Worm (Caenorhabditis elegans) whole organism, late embryonic: ENCODE data around the gene emb-30.
A peak's percentile ranks its signal among the peaks of the same experiment; 100 is the strongest.

Experiments
- C08G9.2 ChIP-seq: sonication (generic microtip); optimal IDR thresholded peaks from 2 replicates; lab custom pipeline; 2016; ENCODE audit warnings: mild to moderate bottlenecking, missing genetic modification characterization, moderate library complexity, missing compliant biosample characterization
- C38D4.7 ChIP-seq: fragments of 200-800 bp; sonication (Bioruptor generic); optimal IDR thresholded peaks from 2 replicates; lab custom pipeline; 2018; ENCODE audit warnings: mild to moderate bottlenecking, missing genetic modification characterization, moderate library complexity, missing compliant biosample characterization
- K02D7.2 ChIP-seq: sonication (generic microtip); optimal IDR thresholded peaks from 2 replicates; lab custom pipeline; 2017; ENCODE audit warnings: mild to moderate bottlenecking, missing genetic modification characterization, missing compliant biosample characterization
- K09A11.1 ChIP-seq: sonication (generic microtip); optimal IDR thresholded peaks from 2 replicates; lab custom pipeline; 2017; ENCODE audit warnings: antibody characterized with exemption, mild to moderate bottlenecking, missing genetic modification characterization, missing compliant biosample characterization; ENCODE audit not compliant: insufficient read depth
- ahr-1 ChIP-seq: sonication (generic microtip); optimal IDR thresholded peaks from 2 replicates; lab custom pipeline; 2016; ENCODE audit warnings: missing genetic modification characterization, missing compliant biosample characterization
- ama-1 ChIP-seq: fragments of 150-350 bp; optimal IDR thresholded peaks from 2 replicates; lab custom pipeline; 2014
- ceh-18 ChIP-seq: sonication (generic microtip); optimal IDR thresholded peaks from 2 replicates; lab custom pipeline; 2016; ENCODE audit warnings: missing genetic modification characterization, missing compliant biosample characterization
- ceh-19 ChIP-seq: fragments of 200-800 bp; sonication (Bioruptor generic); optimal IDR thresholded peaks from 2 replicates; lab custom pipeline; 2018; ENCODE audit warnings: mild to moderate bottlenecking, missing genetic modification characterization, missing compliant biosample characterization
- ceh-31 ChIP-seq: sonication (generic microtip); optimal IDR thresholded peaks from 2 replicates; lab custom pipeline; 2016; ENCODE audit warnings: missing genetic modification characterization, missing compliant biosample characterization
- ceh-45 ChIP-seq: fragments of 200-800 bp; sonication (Bioruptor generic); IDR thresholded peaks from 2 replicates; pipeline ENCODE4 v1.3.6; 2022; ENCODE audit warnings: missing genetic modification reagents, missing genetic modification characterization, missing compliant biosample characterization
- ceh-48 ChIP-seq: sonication (generic microtip); optimal IDR thresholded peaks from 2 replicates; lab custom pipeline; 2016; ENCODE audit warnings: missing genetic modification characterization, inconsistent platforms, missing compliant biosample characterization
- ceh-9 ChIP-seq: sonication (generic microtip); optimal IDR thresholded peaks from 2 replicates; lab custom pipeline; 2016; ENCODE audit warnings: mild to moderate bottlenecking, missing genetic modification characterization, inconsistent platforms, missing compliant biosample characterization
- dmd-4 ChIP-seq: sonication (generic microtip); optimal IDR thresholded peaks from 2 replicates; lab custom pipeline; 2016; ENCODE audit warnings: borderline replicate concordance, missing genetic modification characterization, missing compliant biosample characterization
- dve-1 ChIP-seq: sonication (generic microtip); optimal IDR thresholded peaks from 2 replicates; lab custom pipeline; 2017; ENCODE audit warnings: antibody characterized with exemption, mild to moderate bottlenecking, missing genetic modification characterization, missing compliant biosample characterization
- elt-2 ChIP-seq: sonication (generic microtip); optimal IDR thresholded peaks from 2 replicates; lab custom pipeline; 2016; ENCODE audit warnings: missing genetic modification reagents, missing genetic modification characterization, missing compliant biosample characterization
- ets-4 ChIP-seq: sonication (generic microtip); optimal IDR thresholded peaks from 2 replicates; lab custom pipeline; 2016; ENCODE audit warnings: missing genetic modification characterization, missing compliant biosample characterization
- fkh-10 ChIP-seq: fragments of 150-350 bp; optimal IDR thresholded peaks from 2 replicates; lab custom pipeline; 2014; ENCODE audit warnings: missing biosample characterization, missing genetic modification reagents, missing genetic modification characterization
- hlh-13 ChIP-seq: fragments of 200-800 bp; sonication (Bioruptor generic); optimal IDR thresholded peaks from 2 replicates; lab custom pipeline; 2018; ENCODE audit warnings: mild to moderate bottlenecking, missing genetic modification characterization, missing compliant biosample characterization
- hlh-15 ChIP-seq: sonication (generic microtip); optimal IDR thresholded peaks from 2 replicates; lab custom pipeline; 2016; ENCODE audit warnings: missing genetic modification characterization, missing compliant biosample characterization
- hlh-30 ChIP-seq: sonication (generic microtip); optimal IDR thresholded peaks from 2 replicates; lab custom pipeline; 2017; ENCODE audit warnings: antibody characterized with exemption, missing genetic modification characterization, missing compliant biosample characterization; ENCODE audit not compliant: insufficient read depth
- hlh-6 ChIP-seq: sonication (generic microtip); optimal IDR thresholded peaks from 2 replicates; lab custom pipeline; 2016; ENCODE audit warnings: missing genotype, missing genetic modification characterization, missing compliant biosample characterization
- hlh-8 ChIP-seq: sonication (generic microtip); optimal IDR thresholded peaks from 2 replicates; lab custom pipeline; 2016; ENCODE audit warnings: missing genotype, missing genetic modification characterization, missing compliant biosample characterization
- lim-6 ChIP-seq: sonication (generic microtip); optimal IDR thresholded peaks from 2 replicates; lab custom pipeline; 2016; ENCODE audit warnings: missing genetic modification characterization, missing compliant biosample characterization
- lin-11 ChIP-seq: fragments of 200-800 bp; sonication (Bioruptor generic); optimal IDR thresholded peaks from 2 replicates; lab custom pipeline; 2018; ENCODE audit warnings: mild to moderate bottlenecking, missing genetic modification characterization, missing compliant biosample characterization
- mec-3 ChIP-seq: sonication (generic microtip); optimal IDR thresholded peaks from 2 replicates; lab custom pipeline; 2016; ENCODE audit warnings: borderline replicate concordance, missing genetic modification characterization, missing compliant biosample characterization
- nfya-1 ChIP-seq: sonication (generic microtip); optimal IDR thresholded peaks from 2 replicates; lab custom pipeline; 2017; ENCODE audit warnings: missing genetic modification characterization, mild to moderate bottlenecking, missing compliant biosample characterization, antibody characterized with exemption, moderate library complexity
- npax-4 ChIP-seq: sonication (generic microtip); optimal IDR thresholded peaks from 2 replicates; lab custom pipeline; 2016; ENCODE audit warnings: missing genetic modification characterization, missing compliant biosample characterization
- pag-3 ChIP-seq: sonication (generic microtip); optimal IDR thresholded peaks from 2 replicates; lab custom pipeline; 2016; ENCODE audit warnings: missing compliant biosample characterization, missing genetic modification characterization, borderline replicate concordance
- pqm-1 ChIP-seq: sonication (generic microtip); optimal IDR thresholded peaks from 2 replicates; lab custom pipeline; 2016; ENCODE audit warnings: missing genetic modification characterization, missing compliant biosample characterization
- pros-1 ChIP-seq: fragments of 150-350 bp; optimal IDR thresholded peaks from 2 replicates; lab custom pipeline; 2014; ENCODE audit warnings: missing biosample characterization, missing genetic modification reagents, missing genetic modification characterization
- sdc-2 ChIP-seq: sonication (generic microtip); optimal IDR thresholded peaks from 2 replicates; lab custom pipeline; 2016; ENCODE audit warnings: missing genotype, missing genetic modification characterization, missing compliant biosample characterization
- sox-2 ChIP-seq: fragments of 200-800 bp; sonication (Bioruptor generic); IDR thresholded peaks from 2 replicates; pipeline ENCODE4 v1.3.6; 2022; ENCODE audit warnings: missing genetic modification reagents, missing genetic modification characterization, missing compliant biosample characterization
- sox-4 ChIP-seq: sonication (generic microtip); optimal IDR thresholded peaks from 2 replicates; lab custom pipeline; 2017; ENCODE audit warnings: mild to moderate bottlenecking, missing genetic modification characterization, inconsistent platforms, missing compliant biosample characterization
- tbx-2 ChIP-seq: sonication (generic microtip); optimal IDR thresholded peaks from 2 replicates; lab custom pipeline; 2016; ENCODE audit warnings: missing genetic modification characterization, missing compliant biosample characterization
- tbx-7 ChIP-seq: sonication (generic microtip); optimal IDR thresholded peaks from 2 replicates; lab custom pipeline; 2016; ENCODE audit warnings: missing genotype, missing genetic modification characterization, missing compliant biosample characterization
- ttx-3 ChIP-seq: sonication (generic microtip); optimal IDR thresholded peaks from 2 replicates; lab custom pipeline; 2016; ENCODE audit warnings: missing genetic modification reagents, missing genetic modification characterization, missing compliant biosample characterization
- unc-42 ChIP-seq: sonication (generic microtip); optimal IDR thresholded peaks from 2 replicates; lab custom pipeline; 2016; ENCODE audit warnings: missing genotype, missing genetic modification characterization, missing compliant biosample characterization
- ztf-16 ChIP-seq: sonication (generic microtip); optimal IDR thresholded peaks from 2 replicates; lab custom pipeline; 2017; ENCODE audit warnings: missing genetic modification characterization, missing compliant biosample characterization

emb-30 gene

DNA sequence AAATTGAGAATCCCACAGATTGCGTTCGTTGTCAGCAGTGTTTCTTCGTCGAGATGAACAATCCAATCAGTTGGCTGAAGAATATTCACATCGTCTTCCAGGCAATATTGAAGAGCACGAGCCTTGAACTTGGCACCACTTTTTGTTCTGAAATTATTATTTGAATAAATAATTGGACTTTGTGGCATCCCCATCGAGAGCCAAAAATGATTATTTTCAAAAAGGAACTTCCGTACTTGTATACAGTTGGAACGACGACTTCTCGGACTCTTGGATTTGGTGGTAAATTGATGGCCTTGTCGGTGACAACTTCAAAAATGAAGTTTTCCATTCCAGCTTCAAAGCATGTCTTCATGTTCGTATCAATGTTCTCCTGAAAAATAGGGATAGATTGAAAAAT lies 30.7 kb upstream of the emb-30 start:
- no peak for TF ChIP-seq hlh-15 (tag; lab: Kevin White, UChicago)
- TF ChIP-seq sox-2, result no peak
- TF ChIP-seq ceh-18 (tag; lab: Kevin White, UChicago), result no peak
- no peak for TF ChIP-seq ceh-31 (tag; lab: Kevin White, UChicago)
- no peak for TF ChIP-seq ceh-9 (tag; lab: Kevin White, UChicago)
- TF ChIP-seq ceh-48 (tag; lab: Kevin White, UChicago), result no peak
- no peak for TF ChIP-seq ama-1 (lab: Kevin White, UChicago)
- TF ChIP-seq tbx-7, result no peak
- no peak for TF ChIP-seq hlh-8 (tag; lab: Kevin White, UChicago)
- TF ChIP-seq dve-1 (tag; lab: Kevin White, UChicago), result no peak
- no peak for TF ChIP-seq dmd-4
- TF ChIP-seq lin-11 (tag; lab: Kevin White, UChicago), result no peak
- no peak for TF ChIP-seq fkh-10
- TF ChIP-seq hlh-6 (tag; lab: Kevin White, UChicago), result no peak

DNA sequence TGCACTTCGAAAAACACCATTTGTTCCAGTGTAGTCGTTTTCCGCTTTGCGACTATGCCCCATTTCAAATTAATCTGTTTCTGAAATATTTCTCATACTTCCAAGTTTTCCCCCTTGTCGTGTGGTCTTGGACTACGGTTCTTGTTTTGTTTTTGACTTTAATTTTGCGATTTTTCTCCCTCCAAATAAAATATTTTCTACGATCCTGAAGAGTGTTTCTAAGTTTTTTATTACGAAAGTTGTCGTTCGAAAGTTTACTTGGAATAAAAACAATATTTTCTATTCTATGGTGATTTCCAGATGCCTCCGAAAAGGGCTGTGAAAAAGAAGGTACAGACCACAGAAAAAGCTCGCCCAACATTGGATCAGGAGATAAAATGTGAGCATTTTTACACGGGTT lies 26.6 kb upstream of the emb-30 start, which contains the start of gene tag-342:
TSS of gene tag-342 (plus strand) at position 301 of the 400 bp plus-strand sequence.
- TF ChIP-seq C08G9.2 (tag; lab: Kevin White, UChicago) (no peak), pqm-1 (tag; lab: Kevin White, UChicago) (no peak), ama-1 (lab: Kevin White, UChicago) (no peak), sdc-2 (tag; lab: Kevin White, UChicago) (no peak), ceh-45 (GFP tag; lab: Robert Waterston, UW) (no peak), hlh-6 (tag; lab: Kevin White, UChicago) (no peak), pag-3 (tag; lab: Kevin White, UChicago) (no peak), hlh-15 (tag; lab: Kevin White, UChicago) (no peak), dve-1 (tag; lab: Kevin White, UChicago) (no peak), lim-6 (tag; lab: Kevin White, UChicago) (no peak), ceh-9 (tag; lab: Kevin White, UChicago) (no peak), npax-4 (no peak), hlh-30 (tag; lab: Kevin White, UChicago) (no peak), K09A11.1 (tag; lab: Kevin White, UChicago) (no peak), ceh-18 (tag; lab: Kevin White, UChicago) (no peak), ztf-16 (tag; lab: Kevin White, UChicago) (no peak), ceh-19 (no peak), hlh-13 (no peak)

DNA sequence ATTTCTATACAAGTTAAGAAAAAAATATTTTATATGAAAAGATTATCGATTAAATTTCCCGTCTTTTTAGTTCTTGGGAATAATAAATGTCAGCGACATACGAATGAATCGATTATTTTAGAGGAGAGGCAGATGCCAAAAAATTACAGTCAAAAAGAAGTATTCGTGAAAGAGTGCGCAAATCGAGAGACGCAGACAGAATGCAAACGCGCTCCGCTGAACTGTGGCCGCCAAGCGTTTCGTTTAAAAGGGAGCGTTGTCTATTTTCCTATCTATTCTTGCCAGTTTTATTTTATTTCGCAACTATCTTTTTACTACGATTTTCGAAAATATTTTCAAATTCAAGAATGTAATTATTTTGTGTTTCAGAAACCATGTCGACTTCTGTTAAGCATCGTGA lies 25.8 kb upstream of the emb-30 start, which contains the start of gene baf-1:
TSS of gene baf-1 (plus strand) at position 370 of the 400 bp plus-strand sequence.
- TF ChIP-seq ttx-3 (no peak), elt-2 (peak; percentile 40), ceh-31 (tag; lab: Kevin White, UChicago) (peak; percentile 52), npax-4 (no peak), ets-4 (tag; lab: Kevin White, UChicago) (no peak)
- TF ChIP-seq, all 69 proteins: peak for 2

DNA sequence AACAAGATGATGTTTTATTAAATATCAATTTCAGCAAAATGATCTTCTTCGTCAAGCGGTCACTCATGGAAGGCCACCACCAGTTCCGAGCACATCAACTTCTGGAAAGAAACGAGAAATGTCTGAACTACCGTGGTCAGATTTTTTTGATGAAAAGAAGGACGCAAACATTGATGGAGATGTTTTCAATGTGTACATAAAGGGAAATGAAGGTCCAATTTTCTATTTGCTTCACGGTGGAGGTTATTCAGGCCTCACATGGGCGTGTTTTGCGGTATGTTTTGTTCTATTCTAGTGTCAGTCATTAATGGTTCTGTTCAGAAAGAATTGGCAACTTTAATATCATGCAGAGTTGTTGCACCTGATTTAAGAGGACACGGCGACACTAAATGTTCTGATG lies 24.6 kb upstream of the emb-30 start, which contains the start of gene B0464.6:
TSS of gene B0464.6 (minus strand) at position 101 of the 400 bp plus-strand sequence.
- TF ChIP-seq hlh-13, result no peak
- no peak for TF ChIP-seq nfya-1 (tag; lab: Kevin White, UChicago)
- TF ChIP-seq tbx-2 (tag; lab: Kevin White, UChicago), result no peak
- TF ChIP-seq K02D7.2 (tag; lab: Kevin White, UChicago), result no peak
- no peak for TF ChIP-seq pros-1 (tag; lab: Kevin White, UChicago)
- no peak for TF ChIP-seq mec-3 (tag; lab: Kevin White, UChicago)
- no peak for TF ChIP-seq sox-4 (tag; lab: Kevin White, UChicago)
- no peak for TF ChIP-seq C38D4.7 (GFP tag; lab: Kevin White, UChicago)
- no peak for TF ChIP-seq unc-42
- no peak for TF ChIP-seq ahr-1 (tag; lab: Kevin White, UChicago)
- no peak for TF ChIP-seq ceh-31 (tag; lab: Kevin White, UChicago)
- TF ChIP-seq, all 69 proteins: peak for 0
